Fruit fly (Drosophila melanogaster): ENCODE measurements around the gene CecA1.

- no peak for TF ChIP-seq Dfd (GFP tag; optimal IDR thresholded peaks at IDR 0.05)
- no peak for TF ChIP-seq GATAd (GFP tag; optimal IDR thresholded peaks at IDR 0.05)
- no peak for TF ChIP-seq pan (optimal IDR thresholded peaks at IDR 0.05)
- TF ChIP-seq Hnf4 (GFP tag; optimal IDR thresholded peaks at IDR 0.05), result peak; percentile 88
- TF ChIP-seq OdsH (GFP tag; optimal IDR thresholded peaks at IDR 0.05), result peak; percentile 93
- TF ChIP-seq h (GFP tag; optimal IDR thresholded peaks at IDR 0.05), result peak; percentile 96
Measured at dm6 chr3R:30257588-30257987, 46.9 kb downstream of the CecA1 start.
